Comparison of ENCODE assay signal across 6 fruit fly cellular contexts in genomic region chrX:636606-637530, dm6.
TF ChIP-seq lines count a peak whose summit lies in the region.

No protein-coding gene starts in this region.

- TF ChIP-seq CTCF in whole organism, embryonic (GFP tag; optimal IDR thresholded peaks at IDR 0.05; lab: Kevin White, UChicago) = peak; percentile 4

TF ChIP-seq in whole organism, 6 proteins besides CTCF, POLR2A, EP300 and RAD21:
- TF ChIP-seq psq (optimal IDR thresholded peaks at IDR 0.05; lab: Kevin White, UChicago) (no peak), EcR (GFP tag; optimal IDR thresholded peaks at IDR 0.05; lab: Kevin White, UChicago) (no peak), usp (GFP tag; optimal IDR thresholded peaks at IDR 0.05; lab: Kevin White, UChicago) (no peak), Dll (optimal IDR thresholded peaks at IDR 0.05; lab: Kevin White, UChicago) (no peak), pan (optimal IDR thresholded peaks at IDR 0.05; lab: Kevin White, UChicago) (no peak), CG8478 (optimal IDR thresholded peaks at IDR 0.05; lab: Kevin White, UChicago) (peak; percentile 29)

TF ChIP-seq in whole organism, adult, 20 proteins besides CTCF, POLR2A, EP300 and RAD21:
- TF ChIP-seq cic (GFP tag; optimal IDR thresholded peaks at IDR 0.05; lab: Kevin White, UChicago) (peak; percentile 12), Clk (GFP tag; optimal IDR thresholded peaks at IDR 0.05; lab: Kevin White, UChicago) (no peak), ovo (GFP tag; optimal IDR thresholded peaks at IDR 0.05; lab: Kevin White, UChicago) (peak; percentile 74), kay (GFP tag; lab: Kevin White, UChicago; ENCODE audit: borderline replicate concordance) (no peak), Hr96 (GFP tag; optimal IDR thresholded peaks at IDR 0.05; lab: Kevin White, UChicago) (no peak), CG7045 (GFP tag; optimal IDR thresholded peaks at IDR 0.05; lab: Kevin White, UChicago) (no peak), tj (GFP tag; optimal IDR thresholded peaks at IDR 0.05; lab: Kevin White, UChicago) (peak; percentile 78), CG1620 (GFP tag; optimal IDR thresholded peaks at IDR 0.05; lab: Kevin White, UChicago) (no peak), pad (GFP tag; optimal IDR thresholded peaks at IDR 0.05; lab: Kevin White, UChicago) (peak; percentile 64), bab1 (GFP tag; optimal IDR thresholded peaks at IDR 0.05; lab: Kevin White, UChicago) (no peak), CG11617 (GFP tag; optimal IDR thresholded peaks at IDR 0.05; lab: Kevin White, UChicago) (no peak), CG12768 (GFP tag; optimal IDR thresholded peaks at IDR 0.05; lab: Kevin White, UChicago) (no peak), Mnt (GFP tag; optimal IDR thresholded peaks at IDR 0.05; lab: Kevin White, UChicago) (peak; percentile 97)

TF ChIP-seq in whole organism, embryonic, 481 proteins besides CTCF, POLR2A, EP300 and RAD21 (continues in another document):
- TF ChIP-seq CG16813 (GFP tag; IDR thresholded peaks at IDR 0.05; lab: Robert Waterston, UW; ENCODE audit: partially characterized antibody) = 0 out of 3 replicates have a peak, but pooled peaks have one; percentile 8
- no peak for TF ChIP-seq CG31365 (tag; optimal IDR thresholded peaks at IDR 0.05; lab: Kevin White, UChicago)
- peak; percentile 27; the same call in 1 of the 2 replicates for TF ChIP-seq MBD-R2 (GFP tag; IDR thresholded peaks at IDR 0.05; lab: Robert Waterston, UW)
- TF ChIP-seq Blimp-1 (GFP tag; optimal IDR thresholded peaks at IDR 0.05; lab: Kevin White, UChicago) = peak; percentile 82
- TF ChIP-seq CoRest (tag; optimal IDR thresholded peaks at IDR 0.05; lab: Kevin White, UChicago) = no peak
- TF ChIP-seq sim (GFP tag; IDR thresholded peaks at IDR 0.05; lab: Robert Waterston, UW) = no peak
- TF ChIP-seq rib (GFP tag; IDR thresholded peaks at IDR 0.05; lab: Robert Waterston, UW) = no peak
- no peak for TF ChIP-seq CG11247 (GFP tag; IDR thresholded peaks at IDR 0.05; lab: Robert Waterston, UW)
- peak; percentile 23 for TF ChIP-seq CG7987 (GFP tag; optimal IDR thresholded peaks at IDR 0.05; lab: Kevin White, UChicago)
- 0 out of 3 replicates have a peak, but pooled peaks have one; percentile 11 for TF ChIP-seq CG34224 (GFP tag; IDR thresholded peaks at IDR 0.05; lab: Robert Waterston, UW; ENCODE audit: partially characterized antibody)
- no peak for TF ChIP-seq exex (tag; optimal IDR thresholded peaks at IDR 0.05; lab: Kevin White, UChicago)
- TF ChIP-seq CG8478 (optimal IDR thresholded peaks at IDR 0.05; lab: Kevin White, UChicago) = peak; percentile 83
- TF ChIP-seq bab2 (GFP tag; optimal IDR thresholded peaks at IDR 0.05; lab: Kevin White, UChicago) = no peak
- TF ChIP-seq CG32767 (GFP tag; IDR thresholded peaks at IDR 0.05; lab: Robert Waterston, UW) = 0 out of 2 replicates have a peak, but pooled peaks have one; percentile 39
- TF ChIP-seq Hmr (GFP tag; optimal IDR thresholded peaks at IDR 0.05; lab: Kevin White, UChicago) = no peak
- TF ChIP-seq CG13624 (GFP tag; optimal IDR thresholded peaks at IDR 0.05; lab: Kevin White, UChicago) = peak; percentile 46
- TF ChIP-seq zf30C (GFP tag; optimal IDR thresholded peaks at IDR 0.05; lab: Kevin White, UChicago) = no peak

TF ChIP-seq in whole organism, prepupa, 60 proteins besides CTCF, POLR2A, EP300 and RAD21:
- TF ChIP-seq pdm3 (GFP tag; optimal IDR thresholded peaks at IDR 0.05; lab: Kevin White, UChicago) = no peak
- peak; percentile 41 for TF ChIP-seq dsx (GFP tag; optimal IDR thresholded peaks at IDR 0.05; lab: Kevin White, UChicago; ENCODE audit: poor library complexity, severe bottlenecking)
- peak; percentile 49 for TF ChIP-seq Sox14 (GFP tag; optimal IDR thresholded peaks at IDR 0.05; lab: Kevin White, UChicago)
- TF ChIP-seq CG16779 (tag; optimal IDR thresholded peaks at IDR 0.05; lab: Kevin White, UChicago) = no peak
- peak; percentile 63 for TF ChIP-seq Eip78C (GFP tag; lab: Kevin White, UChicago)

TF ChIP-seq in whole organism, pupa, 21 proteins besides CTCF, POLR2A, EP300 and RAD21:
- TF ChIP-seq Ets98B (GFP tag; IDR thresholded peaks at IDR 0.05; lab: Robert Waterston, UW) (peak; percentile 39; the same call in 1 of the 2 replicates), CG10348 (GFP tag; IDR thresholded peaks at IDR 0.05; lab: Robert Waterston, UW) (no peak)
TF ChIP-seq in whole organism, pupa: peak in this region for 1.

TF ChIP-seq in whole organism, wandering third instar larva, 38 proteins besides CTCF, POLR2A, EP300 and RAD21:
- TF ChIP-seq Sp1 (GFP tag; optimal IDR thresholded peaks at IDR 0.05; lab: Kevin White, UChicago) (no peak), N (GFP tag; optimal IDR thresholded peaks at IDR 0.05; lab: Kevin White, UChicago) (peak; percentile 21), Dif (GFP tag; optimal IDR thresholded peaks at IDR 0.05; lab: Kevin White, UChicago; ENCODE audit: partially characterized antibody) (peak; percentile 23), lola (GFP tag; optimal IDR thresholded peaks at IDR 0.05; lab: Kevin White, UChicago) (no peak), GATAd (GFP tag; optimal IDR thresholded peaks at IDR 0.05; lab: Kevin White, UChicago) (no peak), h (GFP tag; optimal IDR thresholded peaks at IDR 0.05; lab: Kevin White, UChicago) (peak; percentile 12)
